Worm (Caenorhabditis elegans) whole organism, L3 larva: ENCODE measurements around the gene ttr-2.

Source experiments
- ceh-16 ChIP-seq: sonication (generic microtip); optimal IDR thresholded peaks from 2 replicates; lab custom pipeline; 2017; ENCODE audit warnings: missing biosample characterization, missing genetic modification characterization
- elt-2 ChIP-seq: sonication (generic microtip); optimal IDR thresholded peaks from 2 replicates; lab custom pipeline; 2016; ENCODE audit warnings: missing genetic modification reagents, mild to moderate bottlenecking, missing genetic modification characterization, missing compliant biosample characterization
- elt-3 ChIP-seq, 3 experiments: fragments of 150-350 bp in 1 of 3; sonication (generic microtip) in 2 of 3; optimal IDR thresholded peaks; 2 replicates in 2 of 3; 4 replicates in 1 of 3; lab custom pipeline; 2014 to 2017; ENCODE audit warnings: missing biosample characterization in 3 of 3, missing genetic modification characterization in 3 of 3
- nhr-76 ChIP-seq: fragments of 150-350 bp; sonication (generic microtip); optimal IDR thresholded peaks from 5 replicates; lab custom pipeline; 2014; ENCODE audit warnings: missing biosample characterization, missing genetic modification characterization
- pha-4 ChIP-seq: fragments of 150-350 bp; optimal IDR thresholded peaks from 2 replicates; lab custom pipeline; 2014; ENCODE audit warnings: missing biosample characterization, missing genetic modification reagents, missing genetic modification characterization
- unc-39 ChIP-seq: sonication (generic microtip); optimal IDR thresholded peaks from 4 replicates; lab custom pipeline; 2017; ENCODE audit warnings: missing biosample characterization, missing genetic modification characterization
- zag-1 ChIP-seq: fragments of 150-350 bp; optimal IDR thresholded peaks from 2 replicates; lab custom pipeline; 2014; ENCODE audit warnings: missing biosample characterization, missing genetic modification characterization

DNA sequence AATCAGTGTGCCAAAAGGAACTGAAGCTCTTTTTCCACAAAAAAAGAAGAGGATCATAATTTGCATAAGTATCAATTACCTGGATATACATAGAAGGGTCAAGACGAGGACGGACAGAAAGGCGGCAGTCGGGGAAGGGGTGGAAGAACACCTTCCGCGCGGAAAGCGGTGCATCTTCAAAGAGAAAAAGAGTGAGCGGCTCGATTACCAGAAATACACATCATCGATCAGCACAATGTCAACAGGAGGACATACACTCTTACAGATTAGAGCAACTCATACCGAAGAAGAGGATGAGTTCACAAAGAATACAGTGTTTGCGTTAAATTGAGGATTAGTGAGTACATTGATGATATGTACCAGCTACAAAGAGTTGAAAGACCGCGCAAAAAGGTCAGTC lies 41.8 kb downstream of the ttr-2 start:
- TF ChIP-seq elt-2 (tag; lab: Kevin White, UChicago) (no peak), unc-39 (no peak), nhr-76 (tag; lab: Kevin White, UChicago) (no peak), zag-1 (tag; lab: Kevin White, UChicago) (no peak), ceh-16 (tag; lab: Kevin White, UChicago) (no peak), elt-3 (tag; optimal IDR thresholded peaks at IDR 0.05; lab: Kevin White, UChicago) (no peak), pha-4 (no peak)
